Worm (Caenorhabditis elegans) whole organism, L1 larva: ENCODE measurements around the gene mdt-15.

Experiments used
- C16A3.4 ChIP-seq: fragments of 150-350 bp; optimal IDR thresholded peaks from 2 replicates; lab custom pipeline; 2014; ENCODE audit warnings: missing biosample characterization, missing genetic modification characterization
- F16B12.6 ChIP-seq: fragments of 150-350 bp; optimal IDR thresholded peaks from 2 replicates; lab custom pipeline; 2014; ENCODE audit warnings: missing biosample characterization, missing genetic modification characterization
- ama-1 ChIP-seq: fragments of 150-350 bp; optimal IDR thresholded peaks from 2 replicates; lab custom pipeline; 2014
- blmp-1 ChIP-seq: fragments of 150-350 bp; optimal IDR thresholded peaks from 2 replicates; lab custom pipeline; 2014; ENCODE audit warnings: missing biosample characterization, missing genetic modification characterization
- ceh-82 ChIP-seq, 3 experiments: fragments of 150-350 bp in 1 of 3; sonication (generic microtip) in 2 of 3; optimal IDR thresholded peaks; 2 replicates each; lab custom pipeline; 2014 to 2017; ENCODE audit warnings: missing biosample characterization in 3 of 3, missing genetic modification characterization in 3 of 3
- ceh-90 ChIP-seq: sonication (generic microtip); optimal IDR thresholded peaks from 2 replicates; lab custom pipeline; 2016; ENCODE audit warnings: missing genetic modification characterization, missing compliant biosample characterization
- dpl-1 ChIP-seq, 3 experiments: fragments of 150-350 bp in 2 of 3; sonication (generic microtip) in 1 of 3; optimal IDR thresholded peaks; 2 replicates each; lab custom pipeline; 2014 to 2017; ENCODE audit warnings: missing biosample characterization in 3 of 3, missing genetic modification characterization in 3 of 3, missing genetic modification reagents in 3 of 3
- dsc-1 ChIP-seq: sonication (generic microtip); optimal IDR thresholded peaks from 2 replicates; lab custom pipeline; 2016; ENCODE audit warnings: mild to moderate bottlenecking, missing genetic modification characterization, missing compliant biosample characterization
- efl-1 ChIP-seq, 4 experiments: fragments of 150-350 bp; optimal IDR thresholded peaks in 3 of 4; peaks in 1 of 4; 1 replicate in 1 of 4; 2 replicates in 3 of 4; lab custom pipeline; 2014; ENCODE audit warnings: missing biosample characterization in 2 of 4, missing genetic modification characterization in 2 of 4, missing genetic modification reagents in 2 of 4
- egl-27 ChIP-seq, 2 experiments: fragments of 150-350 bp in 1 of 2; sonication (generic microtip); optimal IDR thresholded peaks; 3 replicates each; lab custom pipeline; 2017 to 2018; ENCODE audit warnings: missing biosample characterization in 2 of 2, missing genetic modification characterization in 2 of 2, missing genetic modification reagents in 2 of 2
- fkh-4 ChIP-seq: sonication (generic microtip); optimal IDR thresholded peaks from 2 replicates; lab custom pipeline; 2016; ENCODE audit warnings: missing compliant biosample characterization, missing genetic modification characterization, borderline replicate concordance
- irx-1 ChIP-seq: sonication (generic microtip); optimal IDR thresholded peaks from 2 replicates; lab custom pipeline; 2016; ENCODE audit warnings: missing genetic modification characterization, missing compliant biosample characterization
- jun-1 ChIP-seq: fragments of 150-350 bp; optimal IDR thresholded peaks from 2 replicates; lab custom pipeline; 2014; ENCODE audit warnings: missing biosample characterization, missing genetic modification reagents, missing genetic modification characterization
- lin-14 ChIP-seq: fragments of 200-800 bp; sonication (Bioruptor generic); optimal IDR thresholded peaks from 2 replicates; lab custom pipeline; 2018; ENCODE audit warnings: mild to moderate bottlenecking, missing genetic modification characterization, moderate library complexity, missing compliant biosample characterization
- lin-35 ChIP-seq, 2 experiments: fragments of 150-350 bp; optimal IDR thresholded peaks; 2 replicates each; lab custom pipeline; 2014; ENCODE audit warnings: missing biosample characterization in 2 of 2, missing genetic modification characterization in 2 of 2, missing genetic modification reagents in 2 of 2
- lsy-2 ChIP-seq, 2 experiments: fragments of 150-350 bp; optimal IDR thresholded peaks; 2 replicates each; lab custom pipeline; 2014; ENCODE audit warnings: missing biosample characterization in 2 of 2, missing genetic modification characterization in 2 of 2
- mep-1 ChIP-seq: fragments of 150-350 bp; optimal IDR thresholded peaks from 2 replicates; lab custom pipeline; 2014; ENCODE audit warnings: missing biosample characterization, missing genetic modification characterization
- nhr-47 ChIP-seq: sonication (generic microtip); optimal IDR thresholded peaks from 2 replicates; lab custom pipeline; 2016; ENCODE audit warnings: mild to moderate bottlenecking, missing genetic modification characterization, moderate library complexity, missing compliant biosample characterization
- nhr-71 ChIP-seq: sonication (generic microtip); optimal IDR thresholded peaks from 2 replicates; lab custom pipeline; 2016; ENCODE audit warnings: mild to moderate bottlenecking, missing genetic modification characterization, moderate library complexity, missing compliant biosample characterization
- nhr-84 ChIP-seq: sonication (generic microtip); optimal IDR thresholded peaks from 2 replicates; lab custom pipeline; 2017; ENCODE audit warnings: missing biosample characterization, missing genetic modification characterization
- nhr-90 ChIP-seq: sonication (generic microtip); optimal IDR thresholded peaks from 2 replicates; lab custom pipeline; 2016; ENCODE audit warnings: mild to moderate bottlenecking, missing genetic modification characterization, missing compliant biosample characterization; ENCODE audit not compliant: poor library complexity
- pqm-1 ChIP-seq: sonication (generic microtip); optimal IDR thresholded peaks from 3 replicates; lab custom pipeline; 2017; ENCODE audit warnings: missing biosample characterization, missing genetic modification characterization
- rnt-1 ChIP-seq: sonication (generic microtip); optimal IDR thresholded peaks from 2 replicates; lab custom pipeline; 2016; ENCODE audit warnings: mild to moderate bottlenecking, missing genetic modification characterization, moderate library complexity, missing compliant biosample characterization
- skn-1 ChIP-seq: fragments of 150-350 bp; optimal IDR thresholded peaks from 2 replicates; lab custom pipeline; 2014; ENCODE audit warnings: missing biosample characterization, missing genetic modification characterization
- snu-23 ChIP-seq: sonication (generic microtip); optimal IDR thresholded peaks from 2 replicates; lab custom pipeline; 2016; ENCODE audit warnings: missing genetic modification characterization, missing compliant biosample characterization
- unc-30 ChIP-seq: sonication (generic microtip); optimal IDR thresholded peaks from 2 replicates; lab custom pipeline; 2017; ENCODE audit warnings: missing biosample characterization, missing genetic modification characterization
- unc-86 ChIP-seq: sonication (generic microtip); optimal IDR thresholded peaks from 2 replicates; lab custom pipeline; 2016; ENCODE audit warnings: missing genetic modification characterization, missing compliant biosample characterization
- xbp-1 ChIP-seq: sonication (generic microtip); optimal IDR thresholded peaks from 2 replicates; lab custom pipeline; 2016; ENCODE audit warnings: missing genetic modification characterization, missing compliant biosample characterization
- zip-4 ChIP-seq: fragments of 200-800 bp; sonication (Bioruptor generic); optimal IDR thresholded peaks from 2 replicates; lab custom pipeline; 2018; ENCODE audit warnings: mild to moderate bottlenecking, missing genetic modification characterization, moderate library complexity, missing compliant biosample characterization
- ztf-4 ChIP-seq: fragments of 150-350 bp; optimal IDR thresholded peaks from 2 replicates; lab custom pipeline; 2014; ENCODE audit warnings: missing biosample characterization, missing genetic modification characterization

Gene mdt-15

DNA sequence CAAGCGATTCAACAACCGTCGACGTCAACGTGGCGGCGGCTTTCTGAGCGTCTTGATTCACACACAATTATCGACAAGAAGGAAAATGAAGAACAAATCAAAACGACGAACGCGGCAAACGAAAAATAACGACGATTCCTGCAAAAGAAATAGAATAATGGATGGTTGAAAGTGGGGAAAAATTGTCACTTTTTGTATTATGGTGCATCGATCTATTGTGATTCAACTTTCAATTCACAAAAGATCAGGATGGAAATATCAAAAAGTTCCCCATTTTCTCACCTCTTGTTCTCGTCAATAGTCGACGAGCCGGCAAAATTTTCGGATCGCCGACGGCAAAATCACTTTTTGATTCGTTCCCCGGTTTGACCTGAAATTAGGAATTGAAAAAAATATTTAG is at the start of gene mdt-15, which contains the start of gene R12B2.13:
TSS of gene mdt-15 (minus strand) at position 376 of the 400 bp plus-strand sequence.
TSS of gene R12B2.13 (minus strand) at position 101 of the 400 bp plus-strand sequence.
- TF ChIP-seq blmp-1 (tag; lab: Kevin White, UChicago): no peak
- no peak for TF ChIP-seq rnt-1
- no peak for TF ChIP-seq xbp-1

DNA sequence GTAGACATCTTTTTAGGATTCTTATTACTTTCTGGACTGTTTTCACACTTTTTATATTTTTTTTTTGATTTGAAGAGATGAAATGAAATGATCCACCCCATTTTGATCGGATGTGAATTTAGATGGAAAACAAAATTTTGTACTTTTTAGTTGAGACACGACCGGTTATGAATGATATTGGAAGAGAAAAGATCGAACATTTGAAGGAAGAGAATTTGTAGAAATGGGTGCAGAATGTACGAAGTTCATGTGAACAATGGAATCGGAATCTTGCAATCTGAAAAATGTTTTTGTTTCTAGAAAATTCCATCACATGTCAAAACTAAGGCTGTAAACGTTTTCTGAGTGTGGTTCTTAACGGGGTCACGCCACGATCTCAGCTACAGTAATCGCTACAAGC is 49.3 kb upstream of the mdt-15 start, which contains the start of gene F01F1.14:
TSS of gene F01F1.14 (minus strand) at position 101 of the 400 bp plus-strand sequence.
- no peak for TF ChIP-seq pqm-1 (tag; lab: Kevin White, UChicago)
- TF ChIP-seq mep-1 (tag; lab: Kevin White, UChicago): no peak
- TF ChIP-seq dpl-1 (GFP tag; optimal IDR thresholded peaks at IDR 0.05; lab: Kevin White, UChicago): no peak
- no peak for TF ChIP-seq unc-86 (tag; lab: Kevin White, UChicago)
- TF ChIP-seq nhr-84: no peak

DNA sequence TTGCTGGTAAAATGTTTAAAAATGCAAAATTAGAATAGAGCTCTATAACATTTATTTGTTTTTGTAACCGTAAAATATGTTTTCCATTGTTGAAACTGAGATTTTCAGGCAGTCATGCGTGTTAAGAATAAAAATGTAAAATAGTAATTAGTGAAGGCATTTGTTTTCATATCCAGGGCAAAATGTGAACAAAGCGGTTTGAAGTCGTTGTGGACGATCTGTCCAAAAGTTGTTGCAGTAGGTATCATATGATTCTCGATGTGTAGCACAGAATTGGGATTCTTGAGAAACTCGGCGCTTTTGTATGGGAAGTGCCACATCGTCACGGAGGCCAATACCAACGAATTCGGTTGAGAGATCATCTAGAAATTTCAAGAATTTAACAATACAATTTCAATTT is 48.7 kb upstream of the mdt-15 start:
- TF ChIP-seq ama-1 (lab: Kevin White, UChicago) (peak; percentile 41), blmp-1 (tag; lab: Kevin White, UChicago) (no peak)

DNA sequence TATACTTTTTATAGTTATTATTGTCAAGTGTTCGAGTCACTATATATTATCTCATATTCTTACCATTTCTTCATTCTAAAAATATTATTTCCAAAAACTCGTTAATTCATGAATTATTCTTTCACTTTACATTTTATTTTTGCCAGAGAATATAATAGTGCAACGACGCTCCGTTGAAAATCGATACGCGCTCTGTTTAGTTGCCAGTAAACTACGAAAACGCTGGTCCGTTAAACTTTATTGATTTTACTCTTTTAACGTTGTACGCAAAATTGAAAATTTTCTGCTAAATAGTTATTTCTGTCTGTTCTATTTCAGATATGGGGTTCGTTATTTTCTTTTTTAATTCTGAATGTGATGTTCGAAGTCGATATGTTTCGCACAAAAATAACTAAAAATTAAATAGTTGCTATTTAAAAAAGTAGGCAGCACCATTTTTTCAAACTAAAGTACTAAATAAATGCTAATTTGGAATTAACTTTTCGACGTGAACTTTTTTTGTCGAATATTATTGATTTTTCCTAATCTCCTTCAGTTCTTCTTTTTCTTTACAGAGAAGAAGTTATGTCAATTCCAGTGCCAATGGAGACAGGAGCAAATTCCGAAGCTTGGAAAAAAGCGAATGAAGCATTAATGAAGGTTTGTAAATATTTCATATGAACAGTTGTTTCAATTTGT is 45.9 kb upstream of the mdt-15 start, which contains the start of gene hpo-10:
TSS of gene hpo-10 (plus strand) at position 199 of the 678 bp plus-strand sequence.
- TF ChIP-seq unc-30 (tag; lab: Kevin White, UChicago) (no peak), egl-27 (tag; optimal IDR thresholded peaks at IDR 0.05; lab: Kevin White, UChicago) (no peak), nhr-71 (peak; percentile 44), ztf-4 (tag; lab: Kevin White, UChicago) (no peak), dsc-1 (tag; lab: Kevin White, UChicago) (no peak), irx-1 (tag; lab: Kevin White, UChicago) (no peak), F16B12.6 (tag; lab: Kevin White, UChicago) (no peak), dpl-1 (GFP tag; optimal IDR thresholded peaks at IDR 0.05; lab: Kevin White, UChicago) (peak in 2 of 3 experiments; percentile 34), nhr-90 (tag; lab: Kevin White, UChicago) (no peak), lin-35 (GFP tag; optimal IDR thresholded peaks at IDR 0.05; lab: Kevin White, UChicago) (peak; percentile 14 to 44), lsy-2 (tag; optimal IDR thresholded peaks at IDR 0.05; lab: Kevin White, UChicago) (peak; percentile 49 to 70), skn-1 (tag; lab: Kevin White, UChicago) (no peak), lin-14 (GFP tag; lab: Kevin White, UChicago) (peak; percentile 14), jun-1 (tag; lab: Kevin White, UChicago) (no peak), blmp-1 (tag; lab: Kevin White, UChicago) (peak; percentile 54), rnt-1 (no peak), ama-1 (lab: Kevin White, UChicago) (peak; percentile 23), snu-23 (peak; percentile 27), efl-1 (optimal IDR thresholded peaks at IDR 0.05; lab: Kevin White, UChicago) (peak; percentile 27 to 28), efl-1 (GFP tag; optimal IDR thresholded peaks at IDR 0.05 in 1 of 2; lab: Kevin White, UChicago) (peak; percentile 32 to 95), C16A3.4 (tag; lab: Kevin White, UChicago) (peak; percentile 33), unc-86 (tag; lab: Kevin White, UChicago) (no peak), zip-4 (GFP tag; lab: Kevin White, UChicago) (no peak), ceh-90 (tag; lab: Kevin White, UChicago) (no peak), nhr-84 (no peak), nhr-47 (tag; lab: Kevin White, UChicago) (peak; percentile 35), ceh-82 (tag; optimal IDR thresholded peaks at IDR 0.05; lab: Kevin White, UChicago) (peak in 1 of 3 experiments; percentile 32), fkh-4 (tag; lab: Kevin White, UChicago) (no peak)

ce11 chrIII:5878215-5878614 is 44.7 kb upstream of the mdt-15 start, which contains the start of the genes mig-21 and F01F1.2:
Gene mig-21, minus strand, starts transcription at chrIII:5878380.
Gene F01F1.2, plus strand, starts transcription at chrIII:5878554.
- TF ChIP-seq blmp-1 (tag; lab: Kevin White, UChicago) (peak; percentile 96), ceh-90 (tag; lab: Kevin White, UChicago) (no peak), dpl-1 (GFP tag; optimal IDR thresholded peaks at IDR 0.05; lab: Kevin White, UChicago) (peak in 1 of 3 experiments; percentile 16), lsy-2 (tag; optimal IDR thresholded peaks at IDR 0.05; lab: Kevin White, UChicago) (peak in 1 of 2 experiments; percentile 87), efl-1 (optimal IDR thresholded peaks at IDR 0.05; lab: Kevin White, UChicago) (no peak), efl-1 (GFP tag; optimal IDR thresholded peaks at IDR 0.05 in 1 of 2; lab: Kevin White, UChicago) (peak in 1 of 2 experiments; percentile 82)
